Worm (Caenorhabditis elegans) whole organism, midembryonic: ENCODE results near the gene K07H8.11.

Experiments used
- T22C8.4 ChIP-seq: fragments of 200-800 bp; sonication (Bioruptor generic); IDR thresholded peaks from 2 replicates; pipeline ENCODE4 v1.3.6; 2022; ENCODE audit warnings: missing genetic modification characterization, missing compliant biosample characterization
- cog-1 ChIP-seq: sonication (generic microtip); optimal IDR thresholded peaks from 2 replicates; lab custom pipeline; 2016; ENCODE audit warnings: missing genetic modification characterization, missing compliant biosample characterization
- flt-1 ChIP-seq: fragments of 200-800 bp; sonication (Bioruptor generic); IDR thresholded peaks from 2 replicates; pipeline ENCODE4 v1.3.6; 2022; ENCODE audit warnings: missing genetic modification characterization, missing compliant biosample characterization
- klf-2 ChIP-seq: fragments of 200-800 bp; sonication (Bioruptor generic); conservative IDR thresholded peaks from 2 replicates; pipeline ENCODE4 v1.3.6; 2022; ENCODE audit warnings: missing genetic modification reagents, missing genetic modification characterization, missing compliant biosample characterization
- med-1 ChIP-seq: sonication (generic microtip); optimal IDR thresholded peaks from 2 replicates; lab custom pipeline; 2017; ENCODE audit warnings: missing genetic modification characterization, mild to moderate bottlenecking, missing compliant biosample characterization, antibody characterized with exemption, missing genetic modification reagents; ENCODE audit not compliant: insufficient read depth
- ref-1 ChIP-seq: fragments of 200-800 bp; sonication (Bioruptor generic); conservative IDR thresholded peaks from 2 replicates; pipeline ENCODE4 v1.3.6; 2022; ENCODE audit warnings: missing genetic modification reagents, missing genetic modification characterization, missing compliant biosample characterization
- tab-1 ChIP-seq: fragments of 200-800 bp; sonication (Bioruptor generic); IDR thresholded peaks from 2 replicates; pipeline ENCODE4 v1.3.6; 2022; ENCODE audit warnings: missing genetic modification characterization, missing compliant biosample characterization
- ztf-23 ChIP-seq: fragments of 200-800 bp; sonication (Bioruptor generic); IDR thresholded peaks from 2 replicates; pipeline ENCODE4 v1.3.6; 2022; ENCODE audit warnings: missing genetic modification reagents, missing genetic modification characterization, missing compliant biosample characterization
- ztf-29 ChIP-seq: fragments of 200-800 bp; sonication (Bioruptor generic); IDR thresholded peaks from 2 replicates; pipeline ENCODE4 v1.3.6; 2022; ENCODE audit warnings: missing genetic modification reagents, missing genetic modification characterization, missing compliant biosample characterization

Gene K07H8.11

DNA sequence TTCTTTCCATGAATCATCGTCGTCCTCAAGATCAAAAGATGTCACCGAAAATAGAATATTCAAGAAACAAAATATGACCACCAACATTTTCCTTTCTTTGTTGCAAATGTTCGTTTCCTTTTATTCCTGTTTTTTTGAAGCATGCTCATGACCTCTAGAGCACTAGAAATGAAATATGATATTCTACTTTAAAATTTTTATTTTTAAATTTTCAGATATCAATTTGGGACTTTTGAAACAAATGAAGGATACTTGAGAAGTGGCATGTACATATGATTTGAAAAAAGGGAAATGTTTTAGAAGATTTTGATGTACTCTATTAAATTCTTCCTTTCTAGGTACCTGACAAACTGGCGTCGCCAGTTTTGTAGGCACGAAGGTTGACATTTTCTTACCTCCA lies at the start of gene K07H8.11:
K07H8.11 (minus strand) TSS at position 101 of the 400 bp plus-strand sequence.
- TF ChIP-seq T22C8.4 (GFP tag; lab: Robert Waterston, UW) (no peak), tab-1 (GFP tag; lab: Robert Waterston, UW) (no peak), klf-2 (no peak), cog-1 (tag; lab: Kevin White, UChicago) (no peak), ztf-23 (no peak), flt-1 (GFP tag; lab: Robert Waterston, UW) (no peak), med-1 (GFP tag; lab: Kevin White, UChicago) (no peak), ztf-29 (no peak), ref-1 (GFP tag; lab: Robert Waterston, UW) (no peak)

DNA sequence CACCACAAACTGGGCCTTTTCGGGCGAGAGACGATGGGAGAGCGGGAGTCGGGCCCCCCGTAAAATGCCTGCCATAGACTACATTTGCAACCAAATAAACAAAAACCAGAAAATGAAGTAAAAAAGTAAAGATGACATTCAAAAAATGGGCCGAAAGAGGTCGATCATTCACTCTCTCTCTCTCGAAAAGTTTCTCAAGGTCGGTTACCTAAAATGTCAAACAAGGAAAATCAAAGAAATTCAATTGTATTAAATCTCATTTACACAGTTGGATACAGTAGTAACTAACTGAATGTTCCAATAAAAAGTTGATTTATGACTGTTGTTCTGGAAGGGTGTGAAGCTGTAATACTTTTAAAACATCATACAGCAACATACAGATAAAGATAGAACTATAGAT lies 43.7 kb upstream of the K07H8.11 start:
- TF ChIP-seq tab-1 (GFP tag; lab: Robert Waterston, UW) (no peak), ref-1 (GFP tag; lab: Robert Waterston, UW) (no peak), klf-2 (no peak), flt-1 (GFP tag; lab: Robert Waterston, UW) (no peak), ztf-23 (no peak), cog-1 (tag; lab: Kevin White, UChicago) (no peak), ztf-29 (no peak), T22C8.4 (GFP tag; lab: Robert Waterston, UW) (no peak), med-1 (GFP tag; lab: Kevin White, UChicago) (no peak)

DNA sequence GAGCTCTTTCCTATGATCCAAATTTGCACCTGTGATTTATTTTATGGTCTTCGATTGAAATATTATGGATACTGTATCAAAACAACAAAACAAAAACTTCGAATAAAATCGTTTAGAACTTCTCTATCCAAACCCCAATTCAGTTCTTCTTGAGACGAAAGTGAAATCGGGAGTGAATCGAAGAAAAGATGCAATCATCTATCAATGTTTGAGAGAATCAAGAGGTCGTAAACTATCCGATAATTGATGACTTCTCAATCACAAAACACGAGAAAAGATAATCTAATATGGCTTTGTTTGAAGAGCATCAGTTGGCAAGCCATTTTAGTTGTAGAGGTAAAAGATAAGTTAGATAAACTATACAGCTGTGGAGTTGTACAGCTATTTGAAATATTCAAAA lies 42.7 kb upstream of the K07H8.11 start:
- TF ChIP-seq ztf-29, result no peak

DNA sequence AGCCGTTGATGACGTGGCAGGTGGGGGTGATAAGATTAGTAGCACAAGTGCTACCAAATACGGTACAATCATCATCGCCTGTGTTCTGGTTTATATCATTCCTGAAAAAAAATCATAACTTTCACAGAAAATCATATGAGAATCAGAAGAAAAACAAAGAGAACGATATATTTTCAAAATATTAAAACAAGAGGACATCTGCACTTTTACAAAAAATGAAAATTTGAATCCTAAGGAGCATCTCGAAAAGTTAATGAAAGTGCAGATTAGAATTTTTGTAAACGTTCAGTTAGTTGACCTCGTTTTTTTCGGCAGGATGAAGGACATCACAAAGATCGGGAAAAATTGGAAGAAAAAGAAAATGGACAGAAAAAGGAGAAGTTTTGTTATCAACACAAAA lies 37.7 kb upstream of the K07H8.11 start, which contains the start of gene F35H10.10:
F35H10.10 (minus strand) TSS at position 101 of the 400 bp plus-strand sequence.
- TF ChIP-seq ref-1 (GFP tag; lab: Robert Waterston, UW) (no peak), T22C8.4 (GFP tag; lab: Robert Waterston, UW) (no peak), flt-1 (GFP tag; lab: Robert Waterston, UW) (no peak), med-1 (GFP tag; lab: Kevin White, UChicago) (no peak), klf-2 (no peak), cog-1 (tag; lab: Kevin White, UChicago) (no peak), ztf-23 (no peak)

DNA sequence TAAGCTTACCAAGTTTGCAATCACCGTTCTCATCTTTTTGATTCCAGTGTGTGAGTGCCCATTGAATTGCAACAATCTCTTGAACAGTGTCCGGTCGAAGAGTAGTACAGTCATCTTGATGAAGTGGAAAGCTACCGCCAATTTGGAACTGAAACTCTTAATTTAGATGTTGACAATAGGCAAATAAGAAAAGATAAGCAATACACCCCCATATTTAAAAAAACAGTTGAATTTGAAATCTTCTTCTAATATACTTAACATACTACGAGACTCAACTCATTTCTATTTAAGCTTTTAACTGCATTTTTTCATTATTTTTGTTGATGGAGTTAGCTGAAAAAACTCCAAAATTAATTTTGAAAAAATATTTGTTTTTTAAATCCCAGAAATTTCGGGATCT lies 37.0 kb upstream of the K07H8.11 start:
- TF ChIP-seq ref-1 (GFP tag; lab: Robert Waterston, UW), result no peak

DNA sequence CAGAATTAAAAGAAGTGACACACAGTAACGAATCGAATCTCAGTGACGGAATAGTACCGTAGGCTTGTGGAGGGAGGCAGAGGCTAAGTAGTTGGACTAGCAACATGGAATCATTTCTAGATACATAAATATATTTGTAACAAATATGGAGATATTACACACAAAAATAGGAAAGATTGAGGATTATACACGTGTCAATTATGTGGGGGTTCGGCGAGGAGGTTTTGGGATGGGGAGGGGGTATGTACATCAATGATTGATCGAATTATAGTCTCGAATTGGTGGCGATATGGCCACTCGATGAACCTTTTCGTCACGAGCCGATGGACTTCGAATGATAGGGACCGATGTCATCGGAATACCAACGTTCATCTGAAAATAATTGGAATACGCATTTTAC lies 32.3 kb upstream of the K07H8.11 start:
- TF ChIP-seq flt-1 (GFP tag; lab: Robert Waterston, UW) (no peak), ztf-23 (no peak), cog-1 (tag; lab: Kevin White, UChicago) (no peak), T22C8.4 (GFP tag; lab: Robert Waterston, UW) (no peak), ref-1 (GFP tag; lab: Robert Waterston, UW) (no peak), ztf-29 (no peak), med-1 (GFP tag; lab: Kevin White, UChicago) (no peak), tab-1 (GFP tag; lab: Robert Waterston, UW) (no peak), klf-2 (no peak)

DNA sequence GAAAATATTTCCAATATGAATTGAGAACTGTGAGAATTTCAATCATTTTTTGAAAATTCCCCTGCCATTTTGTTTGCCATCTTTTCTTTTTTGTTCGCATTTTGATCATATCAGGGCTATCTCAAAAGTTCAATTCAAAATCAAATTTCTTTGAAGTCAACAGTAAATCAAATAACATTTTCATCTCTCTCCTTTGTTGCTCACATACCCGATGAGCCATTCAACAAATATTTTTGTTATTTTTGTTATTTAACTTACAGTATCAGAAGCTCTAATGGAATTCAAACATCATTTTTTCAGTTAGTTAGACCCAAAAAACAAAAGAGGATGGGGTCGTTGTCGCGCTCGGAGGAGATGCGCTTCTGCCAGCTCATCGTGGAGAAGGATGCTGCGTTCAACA lies 28.5 kb upstream of the K07H8.11 start, which contains the start of gene vha-5:
vha-5 (plus strand) TSS at position 301 of the 400 bp plus-strand sequence.
- TF ChIP-seq ztf-29 (no peak), cog-1 (tag; lab: Kevin White, UChicago) (no peak), ztf-23 (no peak), T22C8.4 (GFP tag; lab: Robert Waterston, UW) (no peak), tab-1 (GFP tag; lab: Robert Waterston, UW) (no peak), flt-1 (GFP tag; lab: Robert Waterston, UW) (no peak), ref-1 (GFP tag; lab: Robert Waterston, UW) (no peak), klf-2 (no peak), med-1 (GFP tag; lab: Kevin White, UChicago) (no peak)

DNA sequence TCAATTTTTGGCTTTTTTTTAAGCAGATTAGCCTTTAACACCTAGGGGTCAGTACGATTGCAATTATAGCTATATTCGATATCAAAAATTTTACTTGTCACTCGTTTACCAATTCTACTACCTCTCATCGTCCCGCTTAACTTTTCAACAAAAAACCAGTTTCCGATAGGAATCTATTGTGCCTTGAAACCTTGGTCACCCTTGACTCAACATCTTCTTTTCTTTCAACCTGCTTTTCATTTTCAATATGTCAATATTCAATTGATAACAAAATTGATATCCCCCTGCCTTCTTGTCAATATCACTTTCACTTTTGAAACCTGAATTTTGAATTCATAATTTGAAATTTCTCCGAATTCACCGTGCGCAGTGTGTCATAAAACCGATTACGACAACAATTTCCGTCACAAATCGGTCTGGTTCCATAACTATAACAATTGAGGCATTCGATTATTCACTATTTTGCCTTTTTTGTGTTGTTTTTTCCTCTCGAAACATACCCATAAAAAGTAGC lies 27.6 kb upstream of the K07H8.11 start:
- TF ChIP-seq klf-2 (no peak), flt-1 (GFP tag; lab: Robert Waterston, UW) (no peak), tab-1 (GFP tag; lab: Robert Waterston, UW) (no peak), T22C8.4 (GFP tag; lab: Robert Waterston, UW) (no peak), ztf-23 (no peak), ref-1 (GFP tag; lab: Robert Waterston, UW) (no peak)

DNA sequence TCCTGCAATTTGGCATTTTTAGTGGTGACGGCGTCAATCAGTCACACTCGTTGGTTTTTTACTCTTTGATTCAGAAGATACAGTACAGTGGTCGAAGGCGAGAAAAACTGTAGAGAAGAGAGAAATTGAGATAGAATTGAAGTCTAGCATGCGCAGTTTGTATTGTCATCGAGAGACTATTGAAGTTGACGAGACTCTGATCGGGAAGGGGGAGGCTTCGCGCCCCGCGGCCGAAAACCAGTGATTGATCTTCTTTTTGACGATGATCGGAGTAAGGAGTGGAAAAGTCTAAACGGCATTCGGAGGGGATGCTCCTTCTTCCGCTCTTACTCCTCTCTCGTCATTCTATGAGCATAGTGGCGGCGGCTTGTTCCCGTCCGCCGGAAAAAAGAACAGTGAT lies 26.8 kb upstream of the K07H8.11 start:
- TF ChIP-seq med-1 (GFP tag; lab: Kevin White, UChicago), result no peak
- TF ChIP-seq ztf-23, result no peak
- no peak for TF ChIP-seq ztf-29
- TF ChIP-seq klf-2, result no peak
- TF ChIP-seq flt-1 (GFP tag; lab: Robert Waterston, UW), result no peak
- TF ChIP-seq ref-1 (GFP tag; lab: Robert Waterston, UW), result no peak
- TF ChIP-seq tab-1 (GFP tag; lab: Robert Waterston, UW), result no peak
- TF ChIP-seq T22C8.4 (GFP tag; lab: Robert Waterston, UW), result no peak
- TF ChIP-seq cog-1 (tag; lab: Kevin White, UChicago), result no peak

DNA sequence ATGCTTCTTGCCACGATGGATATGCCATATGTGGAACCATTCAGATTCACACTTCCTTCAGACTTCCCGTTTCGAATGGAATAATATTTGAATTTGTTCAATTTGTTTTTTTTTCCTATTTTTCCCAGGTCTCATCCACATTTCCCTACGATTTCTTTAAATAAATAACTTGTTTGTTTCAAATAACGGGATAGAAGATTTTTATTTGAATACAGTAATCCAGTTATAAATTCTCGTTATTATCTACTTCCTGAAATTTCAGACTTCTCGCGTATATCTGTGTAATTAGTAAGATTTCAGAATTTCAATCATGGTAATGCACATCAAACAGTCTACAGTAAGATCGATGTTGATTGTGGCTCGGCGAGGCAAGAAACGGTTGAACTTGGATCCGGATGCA lies 25.3 kb upstream of the K07H8.11 start, which contains the start of gene F35H10.5:
F35H10.5 (plus strand) TSS at position 301 of the 400 bp plus-strand sequence.
- TF ChIP-seq cog-1 (tag; lab: Kevin White, UChicago) (no peak), ztf-29 (no peak), flt-1 (GFP tag; lab: Robert Waterston, UW) (no peak), ref-1 (GFP tag; lab: Robert Waterston, UW) (no peak), klf-2 (no peak), med-1 (GFP tag; lab: Kevin White, UChicago) (no peak)
